Worm (Caenorhabditis elegans): ENCODE measurements around the gene K07F5.17.
A peak's percentile ranks its signal among the peaks of the same experiment; 100 is the strongest.

Gene K07F5.17

DNA sequence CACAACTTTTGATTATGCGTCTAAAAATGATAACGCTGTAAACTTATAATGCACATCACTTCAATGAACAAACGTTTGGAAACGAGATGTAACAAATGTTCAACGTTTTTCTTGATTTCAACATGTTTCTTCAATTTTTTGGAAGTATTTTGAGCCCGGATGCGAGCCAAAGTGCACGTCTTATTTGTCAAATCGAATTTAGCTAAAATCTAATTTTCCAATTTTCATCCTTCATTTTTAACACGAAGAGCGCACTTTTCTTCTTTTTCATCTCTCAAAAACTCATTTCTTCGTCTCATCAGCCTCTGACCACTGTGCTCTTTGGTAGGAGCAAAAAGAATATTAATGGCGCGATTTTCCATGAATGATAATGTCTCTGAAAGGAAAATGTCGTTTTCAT lies 43.9 kb upstream of the K07F5.17 start:
- TF ChIP-seq sma-9 (GFP tag; optimal IDR thresholded peaks at IDR 0.05) (peak; percentile 17), sma-9 (tag; optimal IDR thresholded peaks at IDR 0.05) (no peak), C34F6.9 (tag; optimal IDR thresholded peaks at IDR 0.05) (peak; percentile 17), lsy-2 (tag; optimal IDR thresholded peaks at IDR 0.05) (no peak), aly-2 (tag; optimal IDR thresholded peaks at IDR 0.05) (no peak)

ce11 chrIV:9799129-9799528 lies 43.0 kb upstream of the K07F5.17 start, which contains the start of gene fat-4:
Gene fat-4, plus strand, starts transcription at chrIV:9799429.
- TF ChIP-seq snpc-4 (tag; optimal IDR thresholded peaks at IDR 0.05), result no peak
- TF ChIP-seq mbf-1 (tag; optimal IDR thresholded peaks at IDR 0.05), result no peak
- no peak for TF ChIP-seq fos-1 (tag; optimal IDR thresholded peaks at IDR 0.05)
- no peak for TF ChIP-seq nhr-11 (tag; optimal IDR thresholded peaks at IDR 0.05)
- no peak for TF ChIP-seq unc-62 (GFP tag; optimal IDR thresholded peaks at IDR 0.05)
- TF ChIP-seq unc-39 (tag; optimal IDR thresholded peaks at IDR 0.05), result no peak
- TF ChIP-seq sma-3 (GFP tag; optimal IDR thresholded peaks at IDR 0.05), result no peak
- no peak for TF ChIP-seq nhr-237 (tag; optimal IDR thresholded peaks at IDR 0.05)
- TF ChIP-seq peb-1 (tag; optimal IDR thresholded peaks at IDR 0.05), result no peak
- no peak for TF ChIP-seq nhr-21 (tag; optimal IDR thresholded peaks at IDR 0.05)
- no peak for TF ChIP-seq elt-3 (tag; optimal IDR thresholded peaks at IDR 0.05)
- no peak for TF ChIP-seq nhr-77 (tag; optimal IDR thresholded peaks at IDR 0.05)
- TF ChIP-seq mdl-1 (tag; optimal IDR thresholded peaks at IDR 0.05), result no peak
- TF ChIP-seq lin-39 (tag; optimal IDR thresholded peaks at IDR 0.05), result no peak
- no peak for TF ChIP-seq sma-9 (GFP tag; optimal IDR thresholded peaks at IDR 0.05)
- TF ChIP-seq sma-9 (tag; optimal IDR thresholded peaks at IDR 0.05), result no peak

- TF ChIP-seq egl-27 (tag; optimal IDR thresholded peaks at IDR 0.05), result no peak
- TF ChIP-seq sma-9 (GFP tag; optimal IDR thresholded peaks at IDR 0.05), result peak; percentile 14
- no peak for TF ChIP-seq sma-9 (tag; optimal IDR thresholded peaks at IDR 0.05)
- TF ChIP-seq gmeb-1 (tag; optimal IDR thresholded peaks at IDR 0.05), result no peak
Measured at ce11 chrIV:9799664-9800063, 42.5 kb upstream of the K07F5.17 start.

ce11 chrIV:9801418-9801817 lies 40.8 kb upstream of the K07F5.17 start:
- TF ChIP-seq mab-5 (tag; optimal IDR thresholded peaks at IDR 0.05), result no peak
- TF ChIP-seq fos-1 (tag; optimal IDR thresholded peaks at IDR 0.05), result peak; percentile 91
- no peak for TF ChIP-seq egl-27 (tag; optimal IDR thresholded peaks at IDR 0.05)
- no peak for TF ChIP-seq elt-3 (tag; optimal IDR thresholded peaks at IDR 0.05)
- TF ChIP-seq blmp-1 (tag; optimal IDR thresholded peaks at IDR 0.05; ENCODE audit: insufficient read depth), result peak; percentile 34
- peak; percentile 78 for TF ChIP-seq crh-2 (tag; optimal IDR thresholded peaks at IDR 0.05)
- peak; percentile 83 for TF ChIP-seq sma-9 (GFP tag; optimal IDR thresholded peaks at IDR 0.05)
- TF ChIP-seq sma-9 (tag; optimal IDR thresholded peaks at IDR 0.05), result no peak
- TF ChIP-seq ceh-82 (tag; optimal IDR thresholded peaks at IDR 0.05), result no peak
- TF ChIP-seq sma-3 (GFP tag; optimal IDR thresholded peaks at IDR 0.05), result peak; percentile 24
- TF ChIP-seq F13H6.1 (tag; optimal IDR thresholded peaks at IDR 0.05), result peak; percentile 25
- TF ChIP-seq gmeb-1 (tag; optimal IDR thresholded peaks at IDR 0.05), result peak; percentile 48
- TF ChIP-seq nhr-129 (tag; optimal IDR thresholded peaks at IDR 0.05), result peak; percentile 21
- no peak for TF ChIP-seq nhr-10 (tag; optimal IDR thresholded peaks at IDR 0.05)

ce11 chrIV:9802711-9803110 lies 39.5 kb upstream of the K07F5.17 start, which contains the start of gene fat-3:
Gene fat-3, plus strand, starts transcription at chrIV:9803023.
- TF ChIP-seq elt-3 (tag; optimal IDR thresholded peaks at IDR 0.05) (no peak), fos-1 (tag; optimal IDR thresholded peaks at IDR 0.05) (peak; percentile 72), sma-3 (GFP tag; optimal IDR thresholded peaks at IDR 0.05) (no peak), ZK546.5 (tag; optimal IDR thresholded peaks at IDR 0.05) (no peak), lin-39 (tag; optimal IDR thresholded peaks at IDR 0.05) (no peak), dmd-4 (tag; optimal IDR thresholded peaks at IDR 0.05) (no peak), nhr-10 (tag; optimal IDR thresholded peaks at IDR 0.05) (no peak), ama-1 (optimal IDR thresholded peaks at IDR 0.05) (no peak), alr-1 (tag; optimal IDR thresholded peaks at IDR 0.05) (no peak), skn-1 (tag; optimal IDR thresholded peaks at IDR 0.05) (no peak), zag-1 (tag; optimal IDR thresholded peaks at IDR 0.05) (no peak), unc-62 (GFP tag; optimal IDR thresholded peaks at IDR 0.05) (no peak), C34F6.9 (tag; optimal IDR thresholded peaks at IDR 0.05) (peak; percentile 30), nhr-25 (tag; optimal IDR thresholded peaks at IDR 0.05) (no peak), mbf-1 (tag; optimal IDR thresholded peaks at IDR 0.05) (no peak), ztf-4 (tag; optimal IDR thresholded peaks at IDR 0.05) (no peak), crh-2 (tag; optimal IDR thresholded peaks at IDR 0.05) (peak; percentile 33), sma-9 (GFP tag; optimal IDR thresholded peaks at IDR 0.05) (peak; percentile 62), sma-9 (tag; optimal IDR thresholded peaks at IDR 0.05) (no peak), unc-39 (tag; optimal IDR thresholded peaks at IDR 0.05) (no peak), elt-1 (tag; optimal IDR thresholded peaks at IDR 0.05) (no peak), peb-1 (tag; optimal IDR thresholded peaks at IDR 0.05) (no peak), lsy-2 (tag; optimal IDR thresholded peaks at IDR 0.05) (peak in 1 of 2 experiments; percentile 24), egl-27 (tag; optimal IDR thresholded peaks at IDR 0.05) (no peak), gmeb-1 (tag; optimal IDR thresholded peaks at IDR 0.05) (no peak), blmp-1 (tag; optimal IDR thresholded peaks at IDR 0.05; ENCODE audit: insufficient read depth) (peak; percentile 91), R02D3.7 (tag; optimal IDR thresholded peaks at IDR 0.05) (no peak), F13H6.1 (tag; optimal IDR thresholded peaks at IDR 0.05) (peak; percentile 1)
